Fruit fly (Drosophila melanogaster): ENCODE results near the gene Dsk.
A peak's percentile ranks its signal among the peaks of the same experiment; 100 is the strongest.

The Dsk gene

DNA sequence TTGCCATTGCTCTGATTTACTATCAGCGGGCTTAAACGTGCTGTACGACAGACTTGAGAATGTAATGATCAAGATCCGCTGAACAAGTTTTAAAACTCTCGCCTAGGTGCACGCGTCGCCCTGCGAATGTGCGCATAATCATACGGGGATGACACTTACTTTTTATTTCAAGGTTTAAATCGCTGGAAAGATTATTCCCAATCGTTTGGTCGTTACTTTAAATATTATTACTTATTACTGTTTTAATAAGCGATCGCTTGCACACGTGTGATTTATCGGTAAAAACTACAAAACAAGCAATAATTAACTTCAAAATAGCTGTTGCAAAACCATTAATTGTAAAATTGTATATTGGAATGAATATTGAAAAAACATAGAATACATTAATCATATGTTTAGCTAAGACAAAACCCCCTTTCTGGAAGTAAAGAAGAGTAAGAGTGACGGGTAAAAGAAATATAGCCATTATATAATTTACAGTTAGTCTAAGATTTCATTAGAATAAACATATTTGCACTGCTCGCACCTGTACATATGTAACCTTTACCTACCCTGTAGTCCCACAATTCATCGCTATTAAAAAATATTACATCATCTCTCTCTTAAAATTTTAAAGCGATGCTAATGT lies 39.2 kb upstream of the Dsk start, which contains the start of gene DhpD (continued):
- peak; percentile 37 for TF ChIP-seq chn (GFP tag; optimal IDR thresholded peaks at IDR 0.05)
- 0 out of 2 replicates have a peak, but pooled peaks have one; percentile 35 for TF ChIP-seq Adf1 (GFP tag; IDR thresholded peaks at IDR 0.05)
- peak; percentile 69 for TF ChIP-seq CG17829 (tag; optimal IDR thresholded peaks at IDR 0.05)
- no peak for TF ChIP-seq dmrt99B (tag; optimal IDR thresholded peaks at IDR 0.05)
- peak; percentile 66 for TF ChIP-seq CG10366 (GFP tag; IDR thresholded peaks at IDR 0.05)
- peak; percentile 83; the same call in 2 of the 3 replicates for TF ChIP-seq ci (GFP tag; IDR thresholded peaks at IDR 0.05)
- TF ChIP-seq crol (GFP tag; IDR thresholded peaks at IDR 0.05), result no peak
- no peak for TF ChIP-seq scrt (GFP tag; optimal IDR thresholded peaks at IDR 0.05)
- no peak for TF ChIP-seq Bdp1 (GFP tag; optimal IDR thresholded peaks at IDR 0.05)
- peak; percentile 66; the same call in 1 of the 3 replicates for TF ChIP-seq H15 (GFP tag; IDR thresholded peaks at IDR 0.05)
- peak; percentile 88 for TF ChIP-seq vvl (GFP tag; IDR thresholded peaks at IDR 0.05)
- TF ChIP-seq CG6683 (GFP tag; optimal IDR thresholded peaks at IDR 0.05), result peak; percentile 10
- TF ChIP-seq Ravus (GFP tag; IDR thresholded peaks at IDR 0.05), result no peak
- TF ChIP-seq CG16813 (GFP tag; IDR thresholded peaks at IDR 0.05; ENCODE audit: partially characterized antibody), result peak; percentile 83
- peak; percentile 23 for TF ChIP-seq CG9609 (GFP tag; optimal IDR thresholded peaks at IDR 0.05)
- peak; percentile 66 for TF ChIP-seq CG4328 (GFP tag; optimal IDR thresholded peaks at IDR 0.05)
- TF ChIP-seq sd (tag; optimal IDR thresholded peaks at IDR 0.05), result no peak
- TF ChIP-seq CG16815 (GFP tag; optimal IDR thresholded peaks at IDR 0.05), result peak; percentile 41
- peak; percentile 51 for TF ChIP-seq CG13624 (GFP tag; optimal IDR thresholded peaks at IDR 0.05)
- TF ChIP-seq CG3163 (GFP tag; optimal IDR thresholded peaks at IDR 0.05), result peak; percentile 40
- TF ChIP-seq E2f2 (GFP tag; IDR thresholded peaks at IDR 0.05), result peak; percentile 72
- no peak for TF ChIP-seq CG15479 (GFP tag; optimal IDR thresholded peaks at IDR 0.05)
- TF ChIP-seq grn (GFP tag; optimal IDR thresholded peaks at IDR 0.05), result peak; percentile 29
- TF ChIP-seq NfI (GFP tag; optimal IDR thresholded peaks at IDR 0.05), result peak; percentile 71
- peak; percentile 42; the same call in 2 of the 3 replicates for TF ChIP-seq croc (GFP tag; conservative IDR thresholded peaks at IDR 0.05)
- TF ChIP-seq vnd (GFP tag; IDR thresholded peaks at IDR 0.05; ENCODE audit: partially characterized antibody), result peak; percentile 83
- TF ChIP-seq nerfin-2 (GFP tag; IDR thresholded peaks at IDR 0.05; ENCODE audit: partially characterized antibody), result peak; percentile 88
- TF ChIP-seq ap (GFP tag; IDR thresholded peaks at IDR 0.05), result 0 out of 2 replicates have a peak, but pooled peaks have one; percentile 33
- TF ChIP-seq hb (GFP tag; IDR thresholded peaks at IDR 0.05; ENCODE audit: partially characterized antibody), result peak; percentile 93
- TF ChIP-seq lola (GFP tag; optimal IDR thresholded peaks at IDR 0.05), result peak in 1 of 3 experiments; percentile 5
- peak; percentile 88 for TF ChIP-seq CG2120 (GFP tag; optimal IDR thresholded peaks at IDR 0.05)
- TF ChIP-seq ato (GFP tag; IDR thresholded peaks at IDR 0.05; ENCODE audit: partially characterized antibody), result peak; percentile 93
- peak; percentile 0 for TF ChIP-seq Camta (GFP tag; optimal IDR thresholded peaks at IDR 0.05)
- 0 out of 3 replicates have a peak, but pooled peaks have one; percentile 32 for TF ChIP-seq CG11695 (GFP tag; IDR thresholded peaks at IDR 0.05)
- TF ChIP-seq CG3065 (GFP tag; optimal IDR thresholded peaks at IDR 0.05), result no peak
- TF ChIP-seq danr (GFP tag; IDR thresholded peaks at IDR 0.05), result 0 out of 2 replicates have a peak, but pooled peaks have one; percentile 32
- peak; percentile 6 for TF ChIP-seq CG8359 (GFP tag; optimal IDR thresholded peaks at IDR 0.05; ENCODE audit: borderline replicate concordance)
- TF ChIP-seq repo (GFP tag; optimal IDR thresholded peaks at IDR 0.05), result no peak
- TF ChIP-seq bab2 (GFP tag; optimal IDR thresholded peaks at IDR 0.05), result peak; percentile 65
- peak; percentile 45 for TF ChIP-seq CG10654 (GFP tag; optimal IDR thresholded peaks at IDR 0.05)
- peak; percentile 59 for TF ChIP-seq Hr3 (GFP tag; optimal IDR thresholded peaks at IDR 0.05)
- peak; percentile 63 for TF ChIP-seq fd96Cb (tag; optimal IDR thresholded peaks at IDR 0.05)
- TF ChIP-seq TFAM (GFP tag; optimal IDR thresholded peaks at IDR 0.05), result no peak
- TF ChIP-seq CG34224 (GFP tag; IDR thresholded peaks at IDR 0.05; ENCODE audit: partially characterized antibody), result peak; percentile 36; the same call in 2 of the 3 replicates
- peak; percentile 62 for TF ChIP-seq HHEX (GFP tag; optimal IDR thresholded peaks at IDR 0.05)
- TF ChIP-seq luna (GFP tag; optimal IDR thresholded peaks at IDR 0.05), result no peak
- peak; percentile 55 for TF ChIP-seq mirr (GFP tag; optimal IDR thresholded peaks at IDR 0.05)
- no peak for TF ChIP-seq ham (GFP tag; IDR thresholded peaks at IDR 0.05)
- peak; percentile 68 for TF ChIP-seq CG13287 (GFP tag; IDR thresholded peaks at IDR 0.05; ENCODE audit: partially characterized antibody)

Measured in whole organism, embryonic.